Worm (Caenorhabditis elegans) whole organism, young adult: ENCODE data around the gene lnp-1.

Experiments used
- C17E4.6 ChIP-seq: fragments of 200-800 bp; sonication (Bioruptor generic); IDR thresholded peaks from 2 replicates; pipeline ENCODE4 v1.3.6; 2022; ENCODE audit warnings: missing genetic modification reagents, missing genetic modification characterization, missing compliant biosample characterization
- F10E7.11 ChIP-seq: sonication (generic microtip); optimal IDR thresholded peaks from 2 replicates; lab custom pipeline; 2017; ENCODE audit warnings: mild to moderate bottlenecking, missing genetic modification characterization, moderate library complexity, missing compliant biosample characterization
- F37B4.10 ChIP-seq: fragments of 200-800 bp; sonication (Bioruptor generic); IDR thresholded peaks from 2 replicates; pipeline ENCODE4 v1.3.6; 2022; ENCODE audit warnings: missing genetic modification characterization, missing compliant biosample characterization
- K11D2.4 ChIP-seq: fragments of 200-800 bp; sonication (Bioruptor generic); IDR thresholded peaks from 2 replicates; pipeline ENCODE4 v1.3.6; 2022; ENCODE audit warnings: missing genetic modification reagents, missing genetic modification characterization, missing compliant biosample characterization
- ama-1 ChIP-seq, 3 experiments: fragments of 150-350 bp in 1 of 3; sonication (generic microtip) in 2 of 3; optimal IDR thresholded peaks; 2 replicates each; lab custom pipeline; 2014 to 2018; ENCODE audit warnings: missing biosample characterization in 2 of 3, missing genetic modification characterization in 2 of 3, missing genetic modification reagents in 2 of 3
- attf-5 ChIP-seq: fragments of 200-800 bp; sonication (Bioruptor generic); optimal IDR thresholded peaks from 2 replicates; lab custom pipeline; 2018; ENCODE audit warnings: mild to moderate bottlenecking, missing genetic modification characterization, missing compliant biosample characterization
- bed-2 ChIP-seq: fragments of 200-800 bp; sonication (Bioruptor generic); IDR thresholded peaks from 2 replicates; pipeline ENCODE4 v1.3.6; 2022; ENCODE audit warnings: missing genetic modification reagents, missing genetic modification characterization, missing compliant biosample characterization
- cebp-1 ChIP-seq, 2 experiments: fragments of 200-800 bp in 1 of 2; sonication (Bioruptor generic) in 1 of 2; sonication (generic microtip) in 1 of 2; IDR thresholded peaks in 1 of 2; optimal IDR thresholded peaks in 1 of 2; 2 replicates each; pipeline versions ENCODE4 v1.3.6 to Lab custom; 2017 to 2022; ENCODE audit warnings: missing compliant biosample characterization in 2 of 2, missing genetic modification characterization in 2 of 2, mild to moderate bottlenecking in 1 of 2, missing genetic modification reagents in 1 of 2, moderate library complexity in 1 of 2
- ceh-27 ChIP-seq: fragments of 200-800 bp; sonication (Bioruptor generic); optimal IDR thresholded peaks from 2 replicates; lab custom pipeline; 2018; ENCODE audit warnings: mild to moderate bottlenecking, missing genetic modification characterization, moderate library complexity, missing compliant biosample characterization
- ceh-40 ChIP-seq: fragments of 200-800 bp; sonication (Bioruptor generic); IDR thresholded peaks from 2 replicates; pipeline ENCODE4 v1.3.6; 2022; ENCODE audit warnings: missing genetic modification characterization, missing compliant biosample characterization
- die-1 ChIP-seq: sonication (generic microtip); optimal IDR thresholded peaks from 2 replicates; lab custom pipeline; 2016; ENCODE audit warnings: missing genotype, mild to moderate bottlenecking, missing genetic modification characterization, missing compliant biosample characterization
- dox-1 ChIP-seq: fragments of 200-800 bp; sonication (Bioruptor generic); IDR thresholded peaks from 2 replicates; pipeline ENCODE4 v1.3.6; 2022; ENCODE audit warnings: missing genetic modification reagents, missing genetic modification characterization, missing compliant biosample characterization
- efl-1 ChIP-seq: fragments of 150-350 bp; optimal IDR thresholded peaks from 2 replicates; lab custom pipeline; 2014; ENCODE audit warnings: missing biosample characterization, missing genetic modification reagents, missing genetic modification characterization
- egl-18 ChIP-seq: fragments of 200-800 bp; sonication (Bioruptor generic); IDR thresholded peaks from 2 replicates; pipeline ENCODE4 v1.3.6; 2022; ENCODE audit warnings: missing genetic modification reagents, missing genetic modification characterization, missing compliant biosample characterization
- egl-44 ChIP-seq: fragments of 200-800 bp; sonication (Bioruptor generic); IDR thresholded peaks from 2 replicates; pipeline ENCODE4 v1.3.6; 2022; ENCODE audit warnings: missing genetic modification reagents, missing genetic modification characterization, missing compliant biosample characterization
- ets-4 ChIP-seq: fragments of 200-800 bp; sonication (Bioruptor generic); optimal IDR thresholded peaks from 2 replicates; lab custom pipeline; 2018; ENCODE audit warnings: mild to moderate bottlenecking, missing genetic modification characterization, missing compliant biosample characterization
- hlh-26 ChIP-seq: fragments of 200-800 bp; sonication (Bioruptor generic); conservative IDR thresholded peaks from 2 replicates; pipeline ENCODE4 v1.3.6; 2022; ENCODE audit warnings: missing genetic modification reagents, missing genetic modification characterization, missing compliant biosample characterization
- hmg-1.2 ChIP-seq: fragments of 200-800 bp; sonication (Bioruptor generic); IDR thresholded peaks from 2 replicates; pipeline ENCODE4 v1.3.6; 2022; ENCODE audit warnings: missing genetic modification reagents, missing genetic modification characterization, missing compliant biosample characterization
- let-526 ChIP-seq: fragments of 200-800 bp; sonication (Bioruptor generic); IDR thresholded peaks from 2 replicates; pipeline ENCODE4 v1.3.6; 2022; ENCODE audit warnings: missing genetic modification reagents, missing genetic modification characterization, missing compliant biosample characterization
- lin-26 ChIP-seq: fragments of 200-800 bp; sonication (Bioruptor generic); IDR thresholded peaks from 2 replicates; pipeline ENCODE4 v1.3.6; 2022; ENCODE audit warnings: missing genetic modification reagents, missing genetic modification characterization, missing compliant biosample characterization
- lin-40 ChIP-seq: sonication (generic microtip); optimal IDR thresholded peaks from 2 replicates; lab custom pipeline; 2016; ENCODE audit warnings: missing genetic modification characterization, mild to moderate bottlenecking, missing compliant biosample characterization, missing genotype, missing genetic modification reagents
- madf-10 ChIP-seq: sonication (generic microtip); optimal IDR thresholded peaks from 2 replicates; lab custom pipeline; 2016; ENCODE audit warnings: mild to moderate bottlenecking, missing genetic modification characterization, missing compliant biosample characterization
- madf-3 ChIP-seq: fragments of 200-800 bp; sonication (Bioruptor generic); IDR thresholded peaks from 2 replicates; pipeline ENCODE4 v1.3.6; 2022; ENCODE audit warnings: missing genetic modification reagents, missing genetic modification characterization, missing compliant biosample characterization
- madf-6 ChIP-seq: fragments of 200-800 bp; sonication (Bioruptor generic); IDR thresholded peaks from 2 replicates; pipeline ENCODE4 v1.3.6; 2022; ENCODE audit warnings: missing genetic modification reagents, missing genetic modification characterization, missing compliant biosample characterization
- mcd-1 ChIP-seq: fragments of 200-800 bp; sonication (Bioruptor generic); IDR thresholded peaks from 2 replicates; pipeline ENCODE4 v1.3.6; 2022; ENCODE audit warnings: missing genetic modification reagents, missing genetic modification characterization, missing compliant biosample characterization
- nfyb-1 ChIP-seq: fragments of 200-800 bp; sonication (Bioruptor generic); IDR thresholded peaks from 2 replicates; pipeline ENCODE4 v1.3.6; 2022; ENCODE audit warnings: missing genetic modification reagents, missing genetic modification characterization, missing compliant biosample characterization
- nhr-27 ChIP-seq: fragments of 200-800 bp; sonication (Bioruptor generic); optimal IDR thresholded peaks from 2 replicates; lab custom pipeline; 2018; ENCODE audit warnings: mild to moderate bottlenecking, missing genetic modification characterization, moderate library complexity, missing compliant biosample characterization
- nhr-90 ChIP-seq: sonication (generic microtip); optimal IDR thresholded peaks from 2 replicates; lab custom pipeline; 2016; ENCODE audit warnings: missing genotype, mild to moderate bottlenecking, missing genetic modification characterization, missing compliant biosample characterization
- pbrm-1 ChIP-seq: fragments of 200-800 bp; sonication (Bioruptor generic); IDR thresholded peaks from 2 replicates; pipeline ENCODE4 v1.3.6; 2022; ENCODE audit warnings: missing genetic modification reagents, missing genetic modification characterization, missing compliant biosample characterization
- sdz-38 ChIP-seq: sonication (generic microtip); optimal IDR thresholded peaks from 2 replicates; lab custom pipeline; 2016; ENCODE audit warnings: missing genotype, missing genetic modification characterization, missing compliant biosample characterization
- somi-1 ChIP-seq: fragments of 200-800 bp; sonication (Bioruptor generic); optimal IDR thresholded peaks from 2 replicates; lab custom pipeline; 2018; ENCODE audit warnings: mild to moderate bottlenecking, missing genetic modification characterization, missing compliant biosample characterization
- zfh-2 ChIP-seq: fragments of 200-800 bp; sonication (Bioruptor generic); conservative IDR thresholded peaks from 2 replicates; pipeline ENCODE4 v1.3.6; 2022; ENCODE audit warnings: missing genetic modification reagents, missing genetic modification characterization, missing compliant biosample characterization
- ztf-26 ChIP-seq: sonication (generic microtip); optimal IDR thresholded peaks from 2 replicates; lab custom pipeline; 2017; ENCODE audit warnings: missing genetic modification characterization, missing compliant biosample characterization
- ztf-6 ChIP-seq: fragments of 200-800 bp; sonication (Bioruptor generic); IDR thresholded peaks from 2 replicates; pipeline ENCODE4 v1.3.6; 2022; ENCODE audit warnings: missing genetic modification reagents, missing genetic modification characterization, missing compliant biosample characterization

The lnp-1 gene

ce11 chrX:4616832-4617231 lies 28.3 kb downstream of the lnp-1 start:
- TF ChIP-seq K11D2.4 (GFP tag; lab: Robert Waterston, UW) (0 out of 2 replicates have a peak, but pooled peaks have one; percentile 42), lin-40 (tag; lab: Kevin White, UChicago) (peak; percentile 27), nfyb-1 (GFP tag; lab: Robert Waterston, UW) (peak; percentile 54; the same call in 1 of the 2 replicates), ceh-27 (GFP tag; lab: Kevin White, UChicago) (peak; percentile 27), egl-44 (GFP tag; lab: Robert Waterston, UW) (0 out of 2 replicates have a peak, but pooled peaks have one; percentile 35), madf-3 (GFP tag; lab: Robert Waterston, UW) (peak; percentile 91), mcd-1 (GFP tag; lab: Robert Waterston, UW) (peak; percentile 44; the same call in 1 of the 2 replicates), F37B4.10 (no peak), somi-1 (GFP tag; lab: Kevin White, UChicago) (no peak), pbrm-1 (GFP tag; lab: Robert Waterston, UW) (0 out of 2 replicates have a peak, but pooled peaks have one; percentile 33), hmg-1.2 (GFP tag; lab: Robert Waterston, UW) (peak; percentile 41; the same call in 1 of the 2 replicates), zfh-2 (GFP tag; lab: Robert Waterston, UW) (peak; percentile 83), nhr-90 (tag; lab: Kevin White, UChicago) (no peak), hlh-26 (GFP tag; lab: Robert Waterston, UW) (0 out of 2 replicates have a peak, but pooled peaks have one; percentile 57), die-1 (peak; percentile 20), efl-1 (GFP tag; lab: Kevin White, UChicago) (peak; percentile 63), let-526 (GFP tag; lab: Robert Waterston, UW) (no peak), madf-10 (tag; lab: Kevin White, UChicago) (peak; percentile 93), ama-1 (optimal IDR thresholded peaks at IDR 0.05; lab: Kevin White, UChicago) (no peak), ama-1 (GFP tag; optimal IDR thresholded peaks at IDR 0.05; lab: Kevin White, UChicago) (no peak), sdz-38 (tag; lab: Kevin White, UChicago) (no peak), madf-6 (GFP tag; lab: Robert Waterston, UW) (no peak), C17E4.6 (GFP tag; lab: Robert Waterston, UW) (0 out of 2 replicates have a peak, but pooled peaks have one; percentile 33), dox-1 (GFP tag; lab: Robert Waterston, UW) (peak; percentile 47; the same call in 1 of the 2 replicates), F10E7.11 (tag; lab: Kevin White, UChicago) (peak; percentile 4), cebp-1 (GFP tag; IDR thresholded peaks at IDR 0.05; lab: Robert Waterston, UW) (0 out of 2 replicates have a peak, but pooled peaks have one; percentile 30), cebp-1 (tag; optimal IDR thresholded peaks at IDR 0.05; lab: Kevin White, UChicago) (peak; percentile 55), ztf-6 (GFP tag; lab: Robert Waterston, UW) (peak; percentile 71; the same call in 1 of the 2 replicates), ztf-26 (tag; lab: Kevin White, UChicago) (peak; percentile 4), lin-26 (GFP tag; lab: Robert Waterston, UW) (0 out of 2 replicates have a peak, but pooled peaks have one; percentile 42), attf-5 (GFP tag; lab: Kevin White, UChicago) (peak; percentile 52), nhr-27 (tag; lab: Kevin White, UChicago) (no peak), egl-18 (0 out of 2 replicates have a peak, but pooled peaks have one; percentile 6), bed-2 (GFP tag; lab: Robert Waterston, UW) (no peak), ets-4 (GFP tag; lab: Kevin White, UChicago) (peak; percentile 0)

DNA sequence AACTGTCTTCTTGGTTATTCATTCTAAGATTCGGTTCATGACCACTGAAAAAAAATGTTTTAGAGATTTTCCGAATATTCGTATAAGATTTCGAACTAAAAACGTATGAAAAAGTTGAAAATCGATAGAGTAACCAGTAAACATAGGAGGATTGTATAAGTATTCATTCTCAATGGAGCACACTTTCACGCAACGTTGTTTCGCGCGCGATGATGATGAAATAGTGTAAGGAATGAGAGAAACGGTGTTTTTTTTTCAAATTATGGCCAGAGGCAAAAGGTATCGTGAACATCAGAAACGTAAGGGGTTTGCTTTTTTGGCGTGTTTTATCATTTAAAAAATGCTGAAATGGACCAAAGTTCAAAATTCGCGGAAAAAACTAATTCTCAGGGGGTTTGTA lies 31.0 kb downstream of the lnp-1 start, which contains the start of gene pqn-65:
Gene pqn-65 (minus strand): TSS at position 54 of the 400 bp plus-strand sequence.
- no peak for TF ChIP-seq ceh-40
- no peak for TF ChIP-seq ztf-6 (GFP tag; lab: Robert Waterston, UW)
- TF ChIP-seq cebp-1 (GFP tag; IDR thresholded peaks at IDR 0.05; lab: Robert Waterston, UW) = peak; percentile 85
- TF ChIP-seq cebp-1 (tag; optimal IDR thresholded peaks at IDR 0.05; lab: Kevin White, UChicago) = peak; percentile 93
- peak; percentile 45; the same call in 1 of the 2 replicates for TF ChIP-seq mcd-1 (GFP tag; lab: Robert Waterston, UW)
